Fruit fly (Drosophila melanogaster): ENCODE measurements around the gene CG9628.

Gene CG9628

dm6 chr3L:14612945-14613791 is 9.4 kb upstream of the CG9628 start:
- no peak for TF ChIP-seq noc (tag; optimal IDR thresholded peaks at IDR 0.05)

DNA sequence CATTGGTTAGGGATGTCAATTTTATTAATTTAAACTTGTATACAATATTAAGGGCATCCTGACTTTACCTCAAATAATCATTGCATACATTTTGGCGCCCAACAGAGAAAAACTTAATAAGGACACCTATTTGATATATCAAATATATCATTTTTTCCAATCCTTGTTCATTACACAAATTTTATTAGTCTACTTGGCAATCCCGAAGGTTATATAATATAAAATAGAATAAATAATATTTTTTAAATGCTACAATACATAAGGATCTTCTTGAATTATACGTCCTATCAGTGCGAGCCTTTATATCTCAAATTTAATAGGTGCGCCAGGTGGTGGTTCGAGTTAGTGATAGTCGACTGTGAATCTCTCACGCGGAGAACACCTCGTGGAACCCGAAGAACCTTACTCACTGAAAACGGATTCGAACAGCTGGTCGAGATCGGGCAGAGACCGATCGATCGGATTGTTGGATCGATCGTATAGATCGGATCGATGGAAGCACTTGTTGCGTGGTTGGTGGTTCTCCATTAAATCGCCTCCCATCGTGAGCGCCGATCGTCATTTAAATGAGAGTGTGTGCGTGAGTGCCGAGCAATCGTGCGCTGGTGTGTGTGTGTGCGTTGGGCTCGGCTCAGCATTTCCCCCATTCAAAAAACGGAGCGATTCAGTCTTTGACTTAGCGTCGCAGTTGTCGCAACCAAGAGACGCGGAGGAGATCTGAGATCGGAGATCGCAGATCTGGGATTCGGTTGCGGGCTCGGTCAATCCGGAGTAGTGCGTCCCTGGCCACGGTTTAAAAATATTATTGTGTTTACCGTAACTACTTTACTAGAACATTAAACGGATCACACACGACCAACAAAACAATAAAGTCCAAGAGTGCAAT is 8.6 kb upstream of the CG9628 start, which contains the start of gene shd:
Gene shd, plus strand, starts transcription at position 667 of the 886 bp plus-strand sequence.
- peak; percentile 82 for TF ChIP-seq noc (tag; optimal IDR thresholded peaks at IDR 0.05)

- TF ChIP-seq noc (tag; optimal IDR thresholded peaks at IDR 0.05), result no peak
These were observed 7.4 kb upstream of the CG9628 start for dm6 chr3L:14615187-14615586.

dm6 chr3L:14616085-14617026 is 6.2 kb upstream of the CG9628 start:
- TF ChIP-seq noc (tag; optimal IDR thresholded peaks at IDR 0.05), result peak; percentile 81

- TF ChIP-seq noc (tag; optimal IDR thresholded peaks at IDR 0.05), result no peak
These were observed 4.9 kb upstream of the CG9628 start for dm6 chr3L:14617511-14618217.

DNA sequence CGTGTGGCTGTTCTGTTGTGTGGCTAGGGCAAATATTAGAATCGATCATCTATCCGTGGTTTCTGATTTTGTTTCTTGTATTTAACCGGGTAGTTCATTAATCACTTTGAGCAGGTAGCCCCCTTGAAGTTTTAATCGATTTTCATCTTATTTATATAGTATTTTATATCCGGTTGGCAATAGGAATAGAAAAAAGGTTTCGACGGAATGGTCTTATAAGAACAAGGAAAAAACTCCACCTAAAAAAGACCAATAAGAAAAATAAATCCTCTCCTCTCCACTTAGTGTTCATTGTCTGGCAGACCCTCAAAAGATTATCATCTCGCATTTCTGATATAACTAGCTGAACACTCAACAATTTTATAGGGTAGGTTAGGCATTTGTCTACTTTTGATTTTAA is 4.2 kb upstream of the CG9628 start:
- TF ChIP-seq noc (tag; optimal IDR thresholded peaks at IDR 0.05), result no peak

DNA sequence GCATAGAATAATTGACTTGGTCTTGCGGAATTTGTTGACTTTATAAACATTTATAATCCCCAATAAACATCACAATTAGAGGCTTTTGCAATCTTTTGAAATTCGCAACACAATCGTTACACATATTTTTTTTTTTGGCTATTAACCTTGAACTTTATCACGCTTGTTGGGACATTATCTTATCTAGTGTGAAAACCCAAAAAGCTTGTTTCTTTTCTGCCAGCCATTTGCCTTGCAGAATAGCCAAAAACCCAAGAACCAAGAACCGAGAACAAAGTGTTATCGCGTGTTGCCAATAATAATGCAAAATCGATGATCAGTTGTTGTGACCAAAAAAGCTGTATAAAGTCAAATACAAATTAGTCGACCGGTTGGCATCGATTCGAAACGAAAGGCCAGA is 3.7 kb upstream of the CG9628 start:
- TF ChIP-seq noc (tag; optimal IDR thresholded peaks at IDR 0.05), result no peak

DNA sequence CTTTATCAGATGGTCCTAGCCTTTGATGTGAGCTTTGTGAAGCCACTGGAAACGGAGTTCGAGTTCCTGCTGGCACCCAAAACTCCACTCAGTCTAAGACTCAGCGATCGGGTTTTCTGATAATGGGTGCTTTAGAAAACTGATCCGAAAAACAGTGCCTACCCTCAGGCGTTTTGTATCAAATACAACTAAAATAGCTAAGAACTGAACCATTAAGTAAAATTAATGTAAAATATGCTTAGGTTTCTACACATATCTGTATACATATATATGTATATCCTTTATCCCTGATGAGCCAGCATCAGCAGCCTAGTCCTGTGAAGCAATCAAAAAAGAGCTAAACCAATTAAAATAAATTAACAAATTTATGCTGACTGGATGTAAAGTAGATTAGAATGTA is 1.1 kb upstream of the CG9628 start:
- TF ChIP-seq noc (tag; optimal IDR thresholded peaks at IDR 0.05), result no peak

dm6 chr3L:14624425-14625309 is 2.1 kb downstream of the CG9628 start:
- no peak for TF ChIP-seq noc (tag; optimal IDR thresholded peaks at IDR 0.05)

- TF ChIP-seq noc (tag; optimal IDR thresholded peaks at IDR 0.05), result no peak
These were observed 3.0 kb downstream of the CG9628 start for dm6 chr3L:14625568-14625996.

DNA sequence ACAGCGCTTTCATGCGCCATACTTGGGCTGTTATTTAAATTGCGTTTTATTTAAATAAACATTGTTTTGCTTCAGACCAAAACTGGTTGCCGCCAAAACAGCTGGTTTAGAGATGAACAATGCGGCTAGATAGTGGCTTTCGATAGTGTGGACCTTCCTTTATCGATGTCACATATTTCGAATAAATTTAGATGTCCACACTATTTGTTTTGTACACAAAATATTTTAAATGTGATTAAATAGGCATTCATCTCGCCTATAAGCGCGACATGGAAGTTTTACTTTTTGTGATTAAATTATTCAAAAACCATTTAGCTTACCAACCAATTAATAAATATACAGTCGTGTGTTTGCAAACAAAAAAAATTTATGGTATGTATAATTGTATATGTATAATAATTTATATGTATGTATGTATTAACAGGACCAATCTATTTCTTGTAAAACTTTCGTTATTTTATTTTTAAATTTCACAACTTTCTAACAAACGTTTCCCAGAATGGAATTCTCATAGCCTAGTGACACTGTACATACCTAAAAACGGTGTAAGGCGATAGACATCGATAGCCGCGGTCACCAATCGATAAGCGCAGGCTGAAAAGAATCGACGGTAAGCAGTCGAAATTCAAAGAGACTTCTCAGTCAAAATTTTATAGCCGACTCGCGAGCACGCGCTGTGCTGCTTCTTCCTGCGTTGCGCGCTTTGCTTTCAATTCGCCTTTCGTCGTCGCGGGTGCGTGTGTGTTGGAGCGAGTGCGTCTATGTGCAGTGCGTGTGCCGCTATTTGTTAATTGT is 9.6 kb downstream of the CG9628 start, which contains the start of the genes RecQ5 and dlp:
Gene RecQ5, minus strand, starts transcription at position 114 of the 795 bp plus-strand sequence.
Gene dlp, plus strand, starts transcription at position 638 of the 795 bp plus-strand sequence.
- no peak for TF ChIP-seq noc (tag; optimal IDR thresholded peaks at IDR 0.05)

DNA sequence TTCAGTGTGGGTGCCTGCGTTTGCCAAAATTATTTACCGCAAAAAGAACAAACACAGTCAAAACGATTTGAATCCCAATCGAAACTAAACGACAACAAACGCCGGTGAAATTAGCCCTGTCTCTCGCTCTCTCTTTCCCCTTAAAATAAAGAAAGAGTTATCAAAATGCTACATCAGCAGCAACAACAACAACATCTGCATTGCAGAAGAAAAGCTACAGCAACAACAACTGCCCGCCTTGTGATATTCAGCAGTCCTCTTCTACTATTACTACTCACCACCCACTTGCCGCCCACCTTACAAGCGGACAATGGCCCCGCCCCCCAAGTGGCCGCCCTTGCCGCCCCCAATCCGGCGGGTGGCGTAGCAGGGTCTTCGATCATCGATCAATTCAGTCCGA is 10.3 kb downstream of the CG9628 start:
- no peak for TF ChIP-seq noc (tag; optimal IDR thresholded peaks at IDR 0.05)
